Fruit fly (Drosophila melanogaster): ENCODE data around the gene Best1.

Best1 gene

dm6 chr3R:10168483-10169064, 1.7 kb downstream of the Best1 start (continued):
- TF ChIP-seq CG9139 (GFP tag; optimal IDR thresholded peaks at IDR 0.05) (peak; percentile 29), cyc (GFP tag; optimal IDR thresholded peaks at IDR 0.05) (peak; percentile 64), eg (GFP tag; IDR thresholded peaks at IDR 0.05) (peak; percentile 67), svp (GFP tag) (peak; percentile 80), esn (GFP tag; optimal IDR thresholded peaks at IDR 0.05) (peak; percentile 66), CG10631 (GFP tag; optimal IDR thresholded peaks at IDR 0.05) (peak; percentile 55), Blimp-1 (GFP tag; optimal IDR thresholded peaks at IDR 0.05) (no peak), CG11902 (GFP tag; optimal IDR thresholded peaks at IDR 0.05) (peak; percentile 58), Ets21C (GFP tag; optimal IDR thresholded peaks at IDR 0.05) (peak; percentile 47), CG16779 (tag; optimal IDR thresholded peaks at IDR 0.05) (peak; percentile 14), CG6163 (GFP tag; IDR thresholded peaks at IDR 0.05) (peak; percentile 25; the same call in 1 of the 3 replicates), CG3919 (GFP tag; optimal IDR thresholded peaks at IDR 0.05) (peak; percentile 71), achi (GFP tag; optimal IDR thresholded peaks at IDR 0.05) (peak; percentile 42), fd85E (GFP tag; optimal IDR thresholded peaks at IDR 0.05) (peak; percentile 25), net (GFP tag; optimal IDR thresholded peaks at IDR 0.05) (peak; percentile 13), Eip78C (GFP tag) (peak; percentile 86), CG1621 (tag; optimal IDR thresholded peaks at IDR 0.05) (no peak), Met (GFP tag; optimal IDR thresholded peaks at IDR 0.05) (peak; percentile 51), Hr4 (GFP tag; optimal IDR thresholded peaks at IDR 0.05) (peak; percentile 38), CG6276 (GFP tag; optimal IDR thresholded peaks at IDR 0.05) (no peak), topi (GFP tag; optimal IDR thresholded peaks at IDR 0.05) (peak; percentile 65), Ets96B (tag; optimal IDR thresholded peaks at IDR 0.05) (peak; percentile 3), CG11762 (GFP tag; optimal IDR thresholded peaks at IDR 0.05; ENCODE audit: insufficient read depth) (no peak), pdm3 (GFP tag; optimal IDR thresholded peaks at IDR 0.05) (peak; percentile 62)

- no peak for TF ChIP-seq Sox14 (GFP tag; optimal IDR thresholded peaks at IDR 0.05)
- peak; percentile 14 for TF ChIP-seq fkh (GFP tag; optimal IDR thresholded peaks at IDR 0.05)
These were observed 3.0 kb downstream of the Best1 start for dm6 chr3R:10167280-10167679.

dm6 chr3R:10166334-10166733, 4.0 kb downstream of the Best1 start:
- TF ChIP-seq dac (GFP tag; optimal IDR thresholded peaks at IDR 0.05) (no peak), esn (GFP tag; optimal IDR thresholded peaks at IDR 0.05) (peak; percentile 38), CG6854 (GFP tag; optimal IDR thresholded peaks at IDR 0.05) (peak; percentile 17), Sox102F (GFP tag; optimal IDR thresholded peaks at IDR 0.05) (peak; percentile 41), vri (GFP tag; optimal IDR thresholded peaks at IDR 0.05) (peak; percentile 79)

dm6 chr3R:10161163-10161562, 9.1 kb downstream of the Best1 start, which contains the start of gene CG6254:
CG6254 (minus strand) TSS chr3R:10161331.
- no peak for TF ChIP-seq Eip78C (GFP tag)
- TF ChIP-seq lz (GFP tag; optimal IDR thresholded peaks at IDR 0.05) = peak; percentile 26
- TF ChIP-seq Sox14 (GFP tag; optimal IDR thresholded peaks at IDR 0.05) = peak; percentile 65
- peak; percentile 47 for TF ChIP-seq Hr39 (GFP tag; optimal IDR thresholded peaks at IDR 0.05)
- peak; percentile 7 for TF ChIP-seq CG11902 (GFP tag; optimal IDR thresholded peaks at IDR 0.05)
- peak; percentile 43 for TF ChIP-seq CG31627 (GFP tag; optimal IDR thresholded peaks at IDR 0.05)
- no peak for TF ChIP-seq spab (GFP tag; optimal IDR thresholded peaks at IDR 0.05)
- TF ChIP-seq Blimp-1 (GFP tag; optimal IDR thresholded peaks at IDR 0.05) = peak; percentile 42
- TF ChIP-seq esn (GFP tag; optimal IDR thresholded peaks at IDR 0.05) = peak; percentile 52
- no peak for TF ChIP-seq CG8632 (GFP tag; optimal IDR thresholded peaks at IDR 0.05)

Measured in whole organism, prepupa.